Worm (Caenorhabditis elegans) whole organism, L4 larva: ENCODE measurements around the gene rif-1.1.

Experiments
- dmd-6 ChIP-seq: fragments of 200-800 bp; sonication (Bioruptor generic); IDR thresholded peaks from 2 replicates; pipeline ENCODE4 v1.3.6; 2022; ENCODE audit warnings: missing genetic modification reagents, missing genetic modification characterization, missing compliant biosample characterization
- egl-27 ChIP-seq: sonication (generic microtip); optimal IDR thresholded peaks from 3 replicates; lab custom pipeline; 2017; ENCODE audit warnings: missing biosample characterization, missing genetic modification reagents, missing genetic modification characterization
- fkh-10 ChIP-seq: fragments of 150-350 bp; optimal IDR thresholded peaks from 2 replicates; lab custom pipeline; 2014; ENCODE audit warnings: missing biosample characterization, missing genetic modification reagents, missing genetic modification characterization
- snpc-4 ChIP-seq: fragments of 150-350 bp; optimal IDR thresholded peaks from 2 replicates; lab custom pipeline; 2014; ENCODE audit warnings: missing biosample characterization, missing genetic modification characterization
- tag-97 ChIP-seq: fragments of 200-800 bp; sonication (Bioruptor generic); IDR thresholded peaks from 2 replicates; pipeline ENCODE4 v1.3.6; 2022; ENCODE audit warnings: missing genetic modification characterization, missing compliant biosample characterization
- ztf-11 ChIP-seq: fragments of 150-350 bp; optimal IDR thresholded peaks from 2 replicates; lab custom pipeline; 2014; ENCODE audit warnings: missing biosample characterization, missing genetic modification characterization

DNA sequence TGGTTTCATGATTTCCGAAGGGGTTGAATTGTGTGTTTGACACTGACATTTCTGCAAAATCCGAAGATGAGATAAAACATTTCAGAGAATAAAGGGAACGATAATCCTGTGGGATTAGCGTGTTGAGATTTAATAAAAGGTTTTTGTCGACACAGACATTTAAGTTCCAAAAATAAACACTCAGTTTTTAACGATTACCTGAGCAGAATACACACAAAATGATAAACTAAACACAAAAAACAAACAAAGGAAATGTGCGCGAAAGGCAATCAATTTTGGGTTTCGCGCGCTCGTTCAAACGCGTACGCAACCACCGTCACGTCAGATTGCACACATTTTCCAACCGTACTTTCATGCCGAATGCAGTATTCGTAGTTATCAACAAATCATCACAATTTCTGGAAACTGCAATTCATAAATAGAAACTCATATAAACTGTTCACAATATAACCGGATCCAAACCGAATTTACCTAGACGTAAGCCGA, at the start of gene rif-1.1:
- TF ChIP-seq ztf-11 (tag; lab: Kevin White, UChicago) (no peak), dmd-6 (GFP tag; lab: Robert Waterston, UW) (peak; percentile 22; the same call in 1 of the 2 replicates), egl-27 (tag; lab: Kevin White, UChicago) (no peak), snpc-4 (no peak), fkh-10 (GFP tag; lab: Kevin White, UChicago) (no peak), tag-97 (GFP tag; lab: Robert Waterston, UW) (no peak)
